Worm (Caenorhabditis elegans) whole organism, L3 larva: ENCODE results near the gene dao-4.

Experiments
- ZK546.5 ChIP-seq: sonication (generic microtip); optimal IDR thresholded peaks from 2 replicates; lab custom pipeline; 2017; ENCODE audit warnings: missing biosample characterization, missing genetic modification characterization
- aly-2 ChIP-seq: fragments of 150-350 bp; optimal IDR thresholded peaks from 2 replicates; lab custom pipeline; 2014; ENCODE audit warnings: missing biosample characterization, missing genetic modification characterization
- ama-1 ChIP-seq: fragments of 150-350 bp; optimal IDR thresholded peaks from 2 replicates; lab custom pipeline; 2018
- ceh-82 ChIP-seq: fragments of 150-350 bp; optimal IDR thresholded peaks from 2 replicates; lab custom pipeline; 2014; ENCODE audit warnings: missing biosample characterization, missing genetic modification characterization
- ceh-9 ChIP-seq: sonication (generic microtip); optimal IDR thresholded peaks from 2 replicates; lab custom pipeline; 2018; ENCODE audit warnings: missing biosample characterization, missing genetic modification characterization
- daf-12 ChIP-seq: fragments of 150-350 bp; optimal IDR thresholded peaks from 2 replicates; lab custom pipeline; 2014; ENCODE audit warnings: missing biosample characterization, missing genetic modification reagents, missing genetic modification characterization
- egl-27 ChIP-seq: sonication (generic microtip); optimal IDR thresholded peaks from 4 replicates; lab custom pipeline; 2017; ENCODE audit warnings: missing biosample characterization, missing genetic modification reagents, missing genetic modification characterization
- elt-1 ChIP-seq: fragments of 150-350 bp; optimal IDR thresholded peaks from 2 replicates; lab custom pipeline; 2014; ENCODE audit warnings: missing biosample characterization, missing genetic modification characterization
- elt-2 ChIP-seq: sonication (generic microtip); optimal IDR thresholded peaks from 2 replicates; lab custom pipeline; 2016; ENCODE audit warnings: missing genetic modification reagents, mild to moderate bottlenecking, missing genetic modification characterization, missing compliant biosample characterization
- elt-3 ChIP-seq, 3 experiments: fragments of 150-350 bp in 1 of 3; sonication (generic microtip) in 2 of 3; optimal IDR thresholded peaks; 2 replicates in 2 of 3; 4 replicates in 1 of 3; lab custom pipeline; 2014 to 2017; ENCODE audit warnings: missing biosample characterization in 3 of 3, missing genetic modification characterization in 3 of 3
- fkh-10 ChIP-seq: sonication (generic microtip); optimal IDR thresholded peaks from 2 replicates; lab custom pipeline; 2017; ENCODE audit warnings: missing biosample characterization, missing genetic modification reagents, missing genetic modification characterization
- hmg-11 ChIP-seq: sonication (generic microtip); optimal IDR thresholded peaks from 2 replicates; lab custom pipeline; 2016; ENCODE audit warnings: missing genetic modification characterization, missing compliant biosample characterization
- lin-39 ChIP-seq: fragments of 150-350 bp; optimal IDR thresholded peaks from 2 replicates; lab custom pipeline; 2018; ENCODE audit warnings: missing biosample characterization, missing genetic modification reagents, missing genetic modification characterization
- lsy-12 ChIP-seq: sonication (generic microtip); optimal IDR thresholded peaks from 2 replicates; lab custom pipeline; 2016; ENCODE audit warnings: mild to moderate bottlenecking, missing genetic modification characterization, missing compliant biosample characterization
- mdl-1 ChIP-seq: fragments of 150-350 bp; optimal IDR thresholded peaks from 2 replicates; lab custom pipeline; 2014; ENCODE audit warnings: missing biosample characterization, missing genetic modification characterization
- nfya-1 ChIP-seq: sonication (generic microtip); optimal IDR thresholded peaks from 2 replicates; lab custom pipeline; 2017; ENCODE audit warnings: missing genetic modification characterization, mild to moderate bottlenecking, missing compliant biosample characterization, antibody characterized with exemption, moderate library complexity; ENCODE audit not compliant: insufficient read depth
- nhr-12 ChIP-seq: fragments of 150-350 bp; optimal IDR thresholded peaks from 2 replicates; lab custom pipeline; 2014; ENCODE audit warnings: missing biosample characterization, missing genetic modification characterization
- nhr-23 ChIP-seq: fragments of 150-350 bp; optimal IDR thresholded peaks from 2 replicates; lab custom pipeline; 2014; ENCODE audit warnings: missing biosample characterization, missing genetic modification reagents, missing genetic modification characterization
- nhr-237 ChIP-seq: fragments of 150-350 bp; optimal IDR thresholded peaks from 2 replicates; lab custom pipeline; 2014; ENCODE audit warnings: missing biosample characterization, missing genetic modification characterization
- nhr-25 ChIP-seq: sonication (generic microtip); optimal IDR thresholded peaks from 2 replicates; lab custom pipeline; 2017; ENCODE audit warnings: missing biosample characterization, missing genetic modification characterization
- nhr-28 ChIP-seq: fragments of 150-350 bp; optimal IDR thresholded peaks from 2 replicates; lab custom pipeline; 2014; ENCODE audit warnings: missing biosample characterization, missing genetic modification characterization
- nhr-43 ChIP-seq: sonication (generic microtip); optimal IDR thresholded peaks from 2 replicates; lab custom pipeline; 2016; ENCODE audit warnings: mild to moderate bottlenecking, missing genetic modification characterization, missing compliant biosample characterization; ENCODE audit not compliant: poor library complexity, severe bottlenecking
- nhr-67 ChIP-seq: fragments of 150-350 bp; optimal IDR thresholded peaks from 2 replicates; lab custom pipeline; 2014; ENCODE audit warnings: missing biosample characterization, missing genetic modification characterization
- nhr-76 ChIP-seq: fragments of 150-350 bp; sonication (generic microtip); optimal IDR thresholded peaks from 5 replicates; lab custom pipeline; 2014; ENCODE audit warnings: missing biosample characterization, missing genetic modification characterization
- nhr-77 ChIP-seq: fragments of 150-350 bp; optimal IDR thresholded peaks from 2 replicates; lab custom pipeline; 2014; ENCODE audit warnings: missing biosample characterization, missing genetic modification characterization
- pha-4 ChIP-seq: fragments of 150-350 bp; optimal IDR thresholded peaks from 2 replicates; lab custom pipeline; 2014; ENCODE audit warnings: missing biosample characterization, missing genetic modification reagents, missing genetic modification characterization
- pqm-1 ChIP-seq: fragments of 150-350 bp; optimal IDR thresholded peaks from 2 replicates; lab custom pipeline; 2017; ENCODE audit warnings: missing biosample characterization, missing genetic modification characterization, inconsistent platforms
- sea-2 ChIP-seq: fragments of 150-350 bp; sonication (generic microtip); optimal IDR thresholded peaks from 4 replicates; lab custom pipeline; 2014; ENCODE audit warnings: missing biosample characterization, missing genetic modification reagents, missing genetic modification characterization
- skn-1 ChIP-seq: fragments of 150-350 bp; optimal IDR thresholded peaks from 2 replicates; lab custom pipeline; 2014; ENCODE audit warnings: missing biosample characterization, missing genetic modification characterization
- snpc-4 ChIP-seq: fragments of 150-350 bp; optimal IDR thresholded peaks from 2 replicates; lab custom pipeline; 2014; ENCODE audit warnings: missing biosample characterization, missing genetic modification characterization
- tbx-2 ChIP-seq: sonication (generic microtip); optimal IDR thresholded peaks from 2 replicates; lab custom pipeline; 2016; ENCODE audit warnings: mild to moderate bottlenecking, missing genetic modification characterization, missing compliant biosample characterization
- unc-39 ChIP-seq: sonication (generic microtip); optimal IDR thresholded peaks from 4 replicates; lab custom pipeline; 2017; ENCODE audit warnings: missing biosample characterization, missing genetic modification characterization
- unc-62 ChIP-seq: fragments of 150-350 bp; sonication (generic microtip); optimal IDR thresholded peaks from 4 replicates; lab custom pipeline; 2014; ENCODE audit warnings: missing biosample characterization, missing genetic modification reagents, missing genetic modification characterization
- zag-1 ChIP-seq: fragments of 150-350 bp; optimal IDR thresholded peaks from 2 replicates; lab custom pipeline; 2014; ENCODE audit warnings: missing biosample characterization, missing genetic modification characterization
- ztf-4 ChIP-seq: fragments of 150-350 bp; optimal IDR thresholded peaks from 2 replicates; lab custom pipeline; 2014; ENCODE audit warnings: missing biosample characterization, missing genetic modification characterization

dao-4 gene

DNA sequence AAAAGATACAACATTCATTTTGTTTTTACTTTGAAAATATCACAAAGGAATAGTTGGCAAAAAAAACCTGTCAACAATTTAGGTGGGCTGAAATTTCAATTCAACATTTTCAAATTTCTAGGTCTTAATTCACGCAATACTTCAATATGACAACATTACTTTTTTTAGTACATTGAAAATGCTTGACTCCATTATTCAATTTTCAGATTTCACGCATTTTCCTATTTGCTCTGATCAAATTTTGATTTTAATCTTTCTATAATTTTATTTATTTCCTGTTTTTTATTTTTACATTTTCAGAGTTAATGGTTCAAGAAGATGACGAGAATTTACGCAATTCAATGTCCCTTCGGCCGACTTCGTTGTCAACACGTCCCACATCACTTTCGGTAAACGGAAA lies 47.5 kb upstream of the dao-4 start, which contains the start of gene mkk-4:
mkk-4 (plus strand) TSS at position 301 of the 400 bp plus-strand sequence.
- TF ChIP-seq ztf-4 (no peak), lsy-12 (tag; lab: Kevin White, UChicago) (no peak), daf-12 (tag; lab: Kevin White, UChicago) (no peak), lin-39 (tag; lab: Kevin White, UChicago) (no peak), snpc-4 (tag; lab: Kevin White, UChicago) (no peak), egl-27 (tag; lab: Kevin White, UChicago) (no peak), nhr-25 (tag; lab: Kevin White, UChicago) (no peak), fkh-10 (GFP tag; lab: Kevin White, UChicago) (no peak), nhr-23 (tag; lab: Kevin White, UChicago) (no peak), elt-3 (tag; optimal IDR thresholded peaks at IDR 0.05; lab: Kevin White, UChicago) (no peak), pqm-1 (no peak), mdl-1 (tag; lab: Kevin White, UChicago) (no peak)

DNA sequence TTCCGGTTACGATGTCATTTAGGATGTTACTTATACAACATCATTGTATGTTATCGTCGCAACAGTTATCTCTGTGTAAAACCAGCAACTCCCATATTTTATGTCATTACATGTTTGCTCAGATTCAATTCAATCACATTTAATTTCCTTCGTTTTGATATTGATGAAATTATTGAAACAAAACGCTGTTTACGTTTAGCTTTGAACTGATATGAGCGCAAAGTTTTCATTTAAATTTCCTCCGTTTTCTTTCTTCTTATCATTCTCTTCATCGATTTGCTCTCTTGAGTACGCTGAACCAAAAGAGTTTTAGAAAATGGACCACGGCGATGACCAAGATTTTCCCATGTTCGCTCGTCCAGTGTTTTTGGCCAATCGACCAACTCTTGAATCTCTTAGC lies 44.3 kb upstream of the dao-4 start, which contains the start of gene sek-6:
sek-6 (plus strand) TSS at position 315 of the 400 bp plus-strand sequence.
- peak; percentile 44 for TF ChIP-seq elt-2 (tag; lab: Kevin White, UChicago)
- no peak for TF ChIP-seq pha-4 (tag; lab: Kevin White, UChicago)

DNA sequence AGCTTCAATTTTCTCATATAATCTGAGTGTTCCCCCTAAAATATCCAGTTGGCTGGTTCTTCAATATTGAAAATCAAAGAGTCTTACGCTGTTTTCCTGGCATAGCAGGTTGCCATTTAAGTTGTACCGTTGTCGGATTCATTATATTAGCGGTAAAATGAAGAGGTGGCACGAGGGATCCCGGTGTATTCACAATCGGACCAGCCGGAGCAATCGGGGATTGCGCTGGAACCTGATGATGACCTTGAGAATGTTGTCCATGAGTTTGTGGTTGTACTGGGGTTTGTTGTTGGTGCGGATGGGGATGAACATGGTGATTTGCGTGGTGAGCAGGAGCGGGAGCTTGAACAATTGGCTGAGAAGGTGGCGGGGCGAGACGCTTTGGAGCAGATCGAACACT lies 30.6 kb upstream of the dao-4 start:
- TF ChIP-seq tbx-2 (tag; lab: Kevin White, UChicago) (no peak), mdl-1 (tag; lab: Kevin White, UChicago) (no peak), nhr-28 (tag; lab: Kevin White, UChicago) (no peak), sea-2 (GFP tag; lab: Kevin White, UChicago) (no peak), nhr-67 (tag; lab: Kevin White, UChicago) (no peak), skn-1 (tag; lab: Kevin White, UChicago) (no peak), fkh-10 (GFP tag; lab: Kevin White, UChicago) (no peak), unc-39 (no peak), nhr-76 (tag; lab: Kevin White, UChicago) (no peak), nhr-12 (tag; lab: Kevin White, UChicago) (no peak), ceh-9 (tag; lab: Kevin White, UChicago) (no peak), ama-1 (no peak), elt-2 (tag; lab: Kevin White, UChicago) (no peak), aly-2 (tag; lab: Kevin White, UChicago) (no peak), zag-1 (no peak), nhr-43 (tag; lab: Kevin White, UChicago) (no peak), hmg-11 (tag; lab: Kevin White, UChicago) (no peak), ceh-82 (tag; lab: Kevin White, UChicago) (no peak), pqm-1 (no peak)

DNA sequence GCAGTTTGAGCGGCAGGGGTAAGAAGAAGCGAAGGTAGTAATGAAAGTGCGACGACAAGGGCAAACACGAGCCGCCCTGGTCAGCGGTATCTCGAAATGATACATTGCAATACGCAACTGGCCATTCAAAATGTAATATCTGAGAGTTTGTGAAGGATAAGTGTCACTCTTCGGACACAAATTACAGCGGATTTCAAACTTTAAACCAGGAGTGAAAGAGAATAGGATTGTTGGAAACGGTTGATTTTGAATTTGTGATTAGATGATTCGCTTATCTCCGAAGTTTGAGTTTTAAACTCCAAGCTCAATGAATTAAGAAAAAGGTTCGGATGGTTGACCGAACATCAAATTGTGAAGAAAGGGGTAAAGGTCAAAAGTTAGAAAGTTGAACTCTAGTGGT lies 27.8 kb upstream of the dao-4 start, which contains the start of gene ZC374.2:
ZC374.2 (minus strand) TSS at position 101 of the 400 bp plus-strand sequence.
- TF ChIP-seq pqm-1 (no peak), nhr-23 (tag; lab: Kevin White, UChicago) (no peak), ama-1 (no peak), nfya-1 (tag; lab: Kevin White, UChicago) (no peak), aly-2 (tag; lab: Kevin White, UChicago) (no peak), egl-27 (tag; lab: Kevin White, UChicago) (no peak), nhr-237 (tag; lab: Kevin White, UChicago) (no peak), pha-4 (tag; lab: Kevin White, UChicago) (no peak), ceh-82 (tag; lab: Kevin White, UChicago) (no peak), nhr-28 (tag; lab: Kevin White, UChicago) (no peak), elt-1 (tag; lab: Kevin White, UChicago) (no peak), nhr-77 (tag; lab: Kevin White, UChicago) (no peak), unc-62 (GFP tag; lab: Kevin White, UChicago) (no peak), tbx-2 (tag; lab: Kevin White, UChicago) (no peak)

DNA sequence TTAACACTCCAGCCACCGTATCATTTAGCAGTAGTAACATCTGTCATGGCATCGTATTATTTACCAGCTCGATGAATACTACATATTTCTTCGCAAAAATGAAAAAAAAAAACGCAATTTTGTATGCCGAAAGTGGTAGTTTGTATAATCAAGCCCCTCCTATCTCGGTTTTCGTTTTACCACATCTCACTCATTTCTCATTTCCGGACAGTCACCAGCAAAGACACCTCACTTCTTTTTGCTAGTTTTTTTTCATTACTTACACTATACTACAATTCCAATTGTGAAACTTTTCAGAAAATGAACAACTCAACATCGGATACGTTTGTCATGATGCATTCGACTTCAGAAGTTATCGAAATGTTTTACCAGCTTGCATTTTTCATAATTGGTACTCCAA lies 25.9 kb upstream of the dao-4 start, which contains the start of gene gnrr-3:
gnrr-3 (plus strand) TSS at position 301 of the 400 bp plus-strand sequence.
- TF ChIP-seq tbx-2 (tag; lab: Kevin White, UChicago) (no peak), nhr-76 (tag; lab: Kevin White, UChicago) (no peak), egl-27 (tag; lab: Kevin White, UChicago) (no peak), ZK546.5 (tag; lab: Kevin White, UChicago) (no peak), pqm-1 (no peak), nhr-28 (tag; lab: Kevin White, UChicago) (no peak), nhr-237 (tag; lab: Kevin White, UChicago) (no peak)
- TF ChIP-seq, all 47 proteins: peak for 0
